Worm (Caenorhabditis elegans): Measurements from ENCODE around the gene spcs-3.
A peak's percentile ranks its signal among the peaks of the same experiment; 100 is the strongest.

spcs-3 gene

DNA sequence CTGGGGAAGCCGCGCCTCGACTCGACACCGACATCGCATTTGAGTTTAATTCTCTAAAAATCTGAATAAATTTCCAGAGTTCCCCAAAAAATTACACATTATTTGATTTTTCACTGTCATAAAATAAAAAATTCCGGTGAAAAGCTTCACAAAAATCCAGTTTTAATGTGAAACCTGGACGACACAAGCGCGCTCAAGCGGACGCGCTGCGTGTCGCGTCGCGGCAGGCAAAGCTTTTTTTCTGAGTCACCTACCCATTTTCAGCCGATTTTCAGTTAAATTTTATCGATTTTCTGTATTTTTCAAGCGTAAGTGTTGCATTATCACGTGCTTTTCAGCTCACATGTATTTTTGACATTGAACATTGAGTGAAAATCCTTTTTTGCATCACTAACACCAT, 35.0 kb upstream of the spcs-3 start, which contains the start of gene cit-1.1:
Gene cit-1.1 (minus strand): TSS at position 53 of the 400 bp plus-strand sequence.
- TF ChIP-seq nhr-67 (tag; optimal IDR thresholded peaks at IDR 0.05) (no peak), skn-1 (tag; optimal IDR thresholded peaks at IDR 0.05) (no peak), pha-4 (tag; optimal IDR thresholded peaks at IDR 0.05) (peak; percentile 11), jun-1 (tag; optimal IDR thresholded peaks at IDR 0.05) (no peak), fos-1 (tag; optimal IDR thresholded peaks at IDR 0.05) (no peak), snpc-4 (tag; optimal IDR thresholded peaks at IDR 0.05) (no peak), nhr-77 (tag; optimal IDR thresholded peaks at IDR 0.05) (no peak), egl-27 (tag; optimal IDR thresholded peaks at IDR 0.05) (no peak), lin-39 (tag; optimal IDR thresholded peaks at IDR 0.05) (peak; percentile 59), aly-2 (tag; optimal IDR thresholded peaks at IDR 0.05) (no peak), nfya-1 (tag; optimal IDR thresholded peaks at IDR 0.05; ENCODE audit: insufficient read depth) (peak; percentile 46), fkh-10 (GFP tag; optimal IDR thresholded peaks at IDR 0.05) (no peak), elt-2 (tag; optimal IDR thresholded peaks at IDR 0.05) (peak; percentile 19), lsy-12 (tag; optimal IDR thresholded peaks at IDR 0.05) (no peak), tbx-2 (tag; optimal IDR thresholded peaks at IDR 0.05) (no peak), elt-1 (tag; optimal IDR thresholded peaks at IDR 0.05) (no peak), fkh-2 (tag; optimal IDR thresholded peaks at IDR 0.05) (no peak), ztf-4 (tag; optimal IDR thresholded peaks at IDR 0.05) (no peak), nhr-11 (tag; optimal IDR thresholded peaks at IDR 0.05) (no peak), nhr-12 (tag; optimal IDR thresholded peaks at IDR 0.05) (no peak), ZK546.5 (tag; optimal IDR thresholded peaks at IDR 0.05) (no peak), nhr-76 (tag; optimal IDR thresholded peaks at IDR 0.05) (no peak), daf-12 (tag; optimal IDR thresholded peaks at IDR 0.05) (no peak), nhr-43 (tag; optimal IDR thresholded peaks at IDR 0.05; ENCODE audit: poor library complexity, severe bottlenecking) (no peak), ceh-16 (tag; optimal IDR thresholded peaks at IDR 0.05) (no peak), mml-1 (tag; optimal IDR thresholded peaks at IDR 0.05) (no peak), ztf-11 (tag; optimal IDR thresholded peaks at IDR 0.05) (no peak), nhr-237 (tag; optimal IDR thresholded peaks at IDR 0.05) (no peak), nhr-25 (tag; optimal IDR thresholded peaks at IDR 0.05) (no peak), lin-15B (tag; optimal IDR thresholded peaks at IDR 0.05) (peak; percentile 60), ama-1 (optimal IDR thresholded peaks at IDR 0.05) (no peak), hmg-11 (tag; optimal IDR thresholded peaks at IDR 0.05) (peak; percentile 36), mdl-1 (tag; optimal IDR thresholded peaks at IDR 0.05) (no peak), eor-1 (tag; optimal IDR thresholded peaks at IDR 0.05) (no peak), R02D3.7 (tag; optimal IDR thresholded peaks at IDR 0.05) (no peak), pqm-1 (tag; optimal IDR thresholded peaks at IDR 0.05) (no peak), zag-1 (tag; optimal IDR thresholded peaks at IDR 0.05) (no peak), sea-2 (GFP tag; optimal IDR thresholded peaks at IDR 0.05) (no peak), ceh-9 (tag; optimal IDR thresholded peaks at IDR 0.05) (no peak), egl-5 (tag; optimal IDR thresholded peaks at IDR 0.05) (peak; percentile 37), unc-62 (GFP tag; optimal IDR thresholded peaks at IDR 0.05) (no peak), ceh-28 (tag; optimal IDR thresholded peaks at IDR 0.05) (no peak), nhr-23 (tag; optimal IDR thresholded peaks at IDR 0.05) (no peak), unc-39 (tag; optimal IDR thresholded peaks at IDR 0.05) (no peak), ceh-82 (tag; optimal IDR thresholded peaks at IDR 0.05) (no peak), elt-3 (tag; optimal IDR thresholded peaks at IDR 0.05) (no peak), nhr-28 (tag; optimal IDR thresholded peaks at IDR 0.05) (no peak)

DNA sequence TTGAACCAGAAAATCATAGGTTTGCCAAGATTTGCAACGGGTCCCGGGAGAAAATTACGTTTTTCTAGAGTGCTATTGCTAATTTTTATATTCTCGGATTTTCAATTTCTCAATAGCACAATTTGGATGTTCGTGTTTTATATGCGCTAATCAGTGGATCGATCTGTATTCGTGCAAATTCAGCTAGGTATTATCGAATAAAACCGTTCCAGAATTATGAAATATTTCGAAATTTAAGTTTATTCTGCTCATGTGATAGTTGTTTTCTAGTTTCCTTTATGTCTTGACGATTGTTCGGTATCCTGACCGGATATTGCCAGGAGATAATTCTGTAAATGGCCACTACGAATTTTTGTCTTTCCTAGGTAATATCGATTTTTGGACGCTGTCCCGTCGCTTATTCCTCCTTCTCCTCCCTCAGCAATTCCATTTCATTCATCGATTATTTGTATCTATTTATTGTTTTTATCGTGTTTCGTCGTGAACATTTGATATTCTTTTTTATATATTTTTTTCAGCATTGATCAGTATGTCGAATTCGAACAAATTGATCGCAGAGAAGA, 34.5 kb upstream of the spcs-3 start, which contains the start of gene cit-1.2:
Gene cit-1.2 (plus strand): TSS at position 513 of the 563 bp plus-strand sequence.
- TF ChIP-seq nhr-25 (tag; optimal IDR thresholded peaks at IDR 0.05) (no peak), tbx-2 (tag; optimal IDR thresholded peaks at IDR 0.05) (no peak), R02D3.7 (tag; optimal IDR thresholded peaks at IDR 0.05) (no peak), nhr-76 (tag; optimal IDR thresholded peaks at IDR 0.05) (no peak), zag-1 (tag; optimal IDR thresholded peaks at IDR 0.05) (no peak), unc-62 (GFP tag; optimal IDR thresholded peaks at IDR 0.05) (no peak), nhr-67 (tag; optimal IDR thresholded peaks at IDR 0.05) (no peak), ztf-4 (tag; optimal IDR thresholded peaks at IDR 0.05) (no peak), nhr-237 (tag; optimal IDR thresholded peaks at IDR 0.05) (no peak)

Data from whole organism, L3 larva.